Fruit fly (Drosophila melanogaster) Kc167 (cell line): Measurements from ENCODE around the gene cnc.

ENCODE experiments used
- Myc ChIP-seq: fragments of >200 bp; optimal IDR thresholded peaks from 2 replicates; lab custom pipeline; 2017; ENCODE audit warnings: missing external identifiers
- h ChIP-seq: fragments of >200 bp; optimal IDR thresholded peaks from 3 replicates; lab custom pipeline; 2018; ENCODE audit warnings: missing external identifiers
- insv ChIP-seq: fragments of >200 bp; optimal IDR thresholded peaks from 3 replicates; lab custom pipeline; 2018; ENCODE audit warnings: missing external identifiers
- ttk ChIP-seq: sonication (Bioruptor generic); optimal IDR thresholded peaks from 2 replicates; lab custom pipeline; 2017; ENCODE audit warnings: missing external identifiers

dm6 chr3R:23171867-23172266, 54.6 kb downstream of the cnc start:
- no peak for TF ChIP-seq Myc
- no peak for TF ChIP-seq h
- no peak for TF ChIP-seq ttk (lab: Kevin White, UChicago)
- no peak for TF ChIP-seq insv (lab: Kevin White, UChicago)
